Worm (Caenorhabditis elegans) whole organism, L4 larva: ENCODE measurements around the gene R11F4.1.

Experiments
- nhr-11 ChIP-seq: fragments of 150-350 bp; optimal IDR thresholded peaks from 2 replicates; lab custom pipeline; 2014; ENCODE audit warnings: missing biosample characterization, missing genetic modification characterization
- nhr-237 ChIP-seq: sonication (generic microtip); optimal IDR thresholded peaks from 2 replicates; lab custom pipeline; 2017; ENCODE audit warnings: missing biosample characterization, missing genetic modification characterization

DNA sequence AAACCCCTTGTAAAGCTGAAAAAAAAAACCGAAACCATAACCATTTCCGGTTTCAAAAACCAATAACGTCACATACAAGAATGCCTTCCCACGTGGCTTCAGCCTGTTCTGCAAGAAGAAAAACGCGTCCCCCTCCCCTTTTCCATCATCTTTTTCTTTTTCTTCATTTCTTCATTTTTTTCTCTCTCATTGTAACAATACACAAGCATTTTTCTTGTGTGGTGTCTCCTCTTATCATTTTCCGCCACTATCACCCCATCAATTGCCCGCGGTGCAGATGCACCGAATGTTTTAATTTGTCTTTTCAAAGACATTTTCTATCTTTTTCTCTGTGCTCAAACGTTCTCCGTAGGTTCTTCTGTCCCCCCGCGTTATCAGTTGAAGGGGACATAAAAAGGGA, 2.5 kb upstream of the R11F4.1 start:
- no peak for TF ChIP-seq nhr-237
- peak; percentile 58 for TF ChIP-seq nhr-11 (tag; lab: Kevin White, UChicago)
